Fruit fly (Drosophila melanogaster) Kc167 (cell line): ENCODE data around the gene CG42638.

ENCODE experiments used
- Sin3A ChIP-seq: fragments of >200 bp; optimal IDR thresholded peaks from 2 replicates; lab custom pipeline; 2018; ENCODE audit warnings: missing external identifiers
- h ChIP-seq: fragments of >200 bp; optimal IDR thresholded peaks from 3 replicates; lab custom pipeline; 2018; ENCODE audit warnings: missing external identifiers
- insv ChIP-seq: fragments of >200 bp; optimal IDR thresholded peaks from 3 replicates; lab custom pipeline; 2018; ENCODE audit warnings: missing external identifiers
- psq ChIP-seq: fragments of >200 bp; optimal IDR thresholded peaks from 2 replicates; lab custom pipeline; 2017; ENCODE audit warnings: missing external identifiers

dm6 chr3L:19787632-19788031 lies 38.1 kb upstream of the CG42638 start:
- TF ChIP-seq psq (lab: Kevin White, UChicago) = no peak
- no peak for TF ChIP-seq Sin3A (lab: Kevin White, UChicago)
- TF ChIP-seq insv (lab: Kevin White, UChicago) = no peak
- TF ChIP-seq h (lab: Kevin White, UChicago) = no peak
